Worm (Caenorhabditis elegans) whole organism, L1 larva: Measurements from ENCODE around the gene grl-17.

Source experiments
- ceh-8 ChIP-seq: fragments of 200-800 bp; sonication (Bioruptor generic); optimal IDR thresholded peaks from 2 replicates; lab custom pipeline; 2018; ENCODE audit warnings: mild to moderate bottlenecking, missing genetic modification characterization, moderate library complexity, missing compliant biosample characterization
- ceh-82 ChIP-seq, 3 experiments: fragments of 150-350 bp in 1 of 3; sonication (generic microtip) in 2 of 3; optimal IDR thresholded peaks; 2 replicates each; lab custom pipeline; 2014 to 2017; ENCODE audit warnings: missing biosample characterization in 3 of 3, missing genetic modification characterization in 3 of 3
- dpl-1 ChIP-seq, 3 experiments: fragments of 150-350 bp in 2 of 3; sonication (generic microtip) in 1 of 3; optimal IDR thresholded peaks; 2 replicates each; lab custom pipeline; 2014 to 2017; ENCODE audit warnings: missing biosample characterization in 3 of 3, missing genetic modification characterization in 3 of 3, missing genetic modification reagents in 3 of 3
- efl-3 ChIP-seq: fragments of 200-800 bp; sonication (Bioruptor generic); optimal IDR thresholded peaks from 2 replicates; lab custom pipeline; 2018; ENCODE audit warnings: mild to moderate bottlenecking, missing genetic modification characterization, missing compliant biosample characterization
- elt-3 ChIP-seq, 6 experiments: fragments of 150-350 bp in 1 of 6; sonication (generic microtip); optimal IDR thresholded peaks; 2 replicates each; lab custom pipeline; 2017 to 2018; ENCODE audit warnings: missing biosample characterization in 6 of 6, missing genetic modification characterization in 6 of 6, inconsistent platforms in 1 of 6
- lir-3 ChIP-seq: sonication (generic microtip); optimal IDR thresholded peaks from 2 replicates; lab custom pipeline; 2016; ENCODE audit warnings: mild to moderate bottlenecking, missing genetic modification characterization, moderate library complexity, missing compliant biosample characterization; ENCODE audit not compliant: poor library complexity
- lsy-2 ChIP-seq, 2 experiments: fragments of 150-350 bp; optimal IDR thresholded peaks; 2 replicates each; lab custom pipeline; 2014; ENCODE audit warnings: missing biosample characterization in 2 of 2, missing genetic modification characterization in 2 of 2
- nhr-11 ChIP-seq: fragments of 150-350 bp; optimal IDR thresholded peaks from 2 replicates; lab custom pipeline; 2014; ENCODE audit warnings: missing biosample characterization, missing genetic modification characterization
- unc-130 ChIP-seq: fragments of 150-350 bp; optimal IDR thresholded peaks from 2 replicates; lab custom pipeline; 2017; ENCODE audit warnings: missing biosample characterization, missing genetic modification characterization, inconsistent platforms
- vab-15 ChIP-seq: sonication (generic microtip); optimal IDR thresholded peaks from 2 replicates; lab custom pipeline; 2017; ENCODE audit warnings: missing genotype, mild to moderate bottlenecking, missing genetic modification characterization, missing compliant biosample characterization

DNA sequence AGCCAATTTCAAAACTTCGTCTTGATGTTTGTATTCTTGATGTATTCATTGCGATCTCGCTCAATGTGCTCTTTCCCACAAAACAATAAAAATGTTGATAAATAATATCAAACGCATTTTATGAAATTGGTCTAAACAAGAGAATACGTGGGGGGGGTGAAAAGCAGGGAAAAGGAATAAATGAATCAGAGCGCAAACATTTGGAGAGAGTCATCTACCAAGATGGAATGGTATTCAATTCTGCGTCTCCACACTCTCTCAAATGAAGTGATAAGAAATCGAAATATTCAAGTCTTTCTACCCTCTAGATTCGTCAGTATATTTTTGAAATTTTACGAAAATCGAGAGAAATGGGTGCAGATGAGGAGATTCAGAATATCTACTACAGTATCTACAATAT, 17.0 kb upstream of the grl-17 start, which contains the start of gene C50B8.5:
- TF ChIP-seq ceh-82 (tag; optimal IDR thresholded peaks at IDR 0.05; lab: Kevin White, UChicago) (no peak), elt-3 (tag; optimal IDR thresholded peaks at IDR 0.05; lab: Kevin White, UChicago) (no peak), lsy-2 (tag; optimal IDR thresholded peaks at IDR 0.05; lab: Kevin White, UChicago) (no peak), efl-3 (no peak), dpl-1 (GFP tag; optimal IDR thresholded peaks at IDR 0.05; lab: Kevin White, UChicago) (no peak), unc-130 (tag; lab: Kevin White, UChicago) (no peak), lir-3 (no peak), nhr-11 (no peak), vab-15 (no peak), ceh-8 (GFP tag; lab: Kevin White, UChicago) (no peak)
